Worm (Caenorhabditis elegans): ENCODE measurements around the gene srb-17.

- TF ChIP-seq T22C8.4 (GFP tag; IDR thresholded peaks at IDR 0.05), result no peak
- TF ChIP-seq ztf-23 (GFP tag; IDR thresholded peaks at IDR 0.05), result no peak
- no peak for TF ChIP-seq ztf-29 (GFP tag; IDR thresholded peaks at IDR 0.05)
- no peak for TF ChIP-seq tab-1 (GFP tag; IDR thresholded peaks at IDR 0.05)
- no peak for TF ChIP-seq cog-1 (tag; optimal IDR thresholded peaks at IDR 0.05)
- TF ChIP-seq klf-2 (GFP tag; conservative IDR thresholded peaks at IDR 0.05), result no peak
- TF ChIP-seq flt-1 (GFP tag; IDR thresholded peaks at IDR 0.05), result no peak
- no peak for TF ChIP-seq med-1 (GFP tag; optimal IDR thresholded peaks at IDR 0.05; ENCODE audit: insufficient read depth)
Observed at ce11 chrIV:10498401-10498800, 41.4 kb upstream of the srb-17 start.
